Fruit fly (Drosophila melanogaster) whole organism, embryonic: ENCODE results near the gene ECSIT.

Experiments
- Atf6 ChIP-seq: fragments of 200-800 bp; sonication (Bioruptor generic); IDR thresholded peaks from 2 replicates; pipeline ENCODE4 v1.3.6; 2022; ENCODE audit warnings: missing biosample characterization, missing genetic modification characterization
- Awh ChIP-seq: fragments of 200-800 bp; sonication (Bioruptor generic); IDR thresholded peaks from 2 replicates; pipeline ENCODE4, ENCODE4 v1.3.6; 2022; ENCODE audit warnings: missing biosample characterization, missing genetic modification characterization
- CG11456 ChIP-seq: fragments of 200-800 bp; sonication (Bioruptor generic); IDR thresholded peaks from 3 replicates; pipeline ENCODE4 v1.3.6; 2022; ENCODE audit warnings: missing biosample characterization, missing genetic modification characterization
- CG15269 ChIP-seq: fragments of 200-800 bp; sonication (Bioruptor generic); optimal IDR thresholded peaks from 2 replicates; lab custom pipeline; 2018; ENCODE audit warnings: missing biosample characterization, mild to moderate bottlenecking, missing genetic modification characterization, moderate library complexity
- CG32767 ChIP-seq: fragments of 200-800 bp; sonication (Bioruptor generic); IDR thresholded peaks from 2 replicates; pipeline ENCODE4 v1.3.6; 2022; ENCODE audit warnings: missing biosample characterization, missing genetic modification characterization
- CG34422 ChIP-seq: fragments of 200-800 bp; sonication (Bioruptor generic); IDR thresholded peaks from 3 replicates; pipeline ENCODE4 v1.3.6; 2022; ENCODE audit warnings: missing biosample characterization, missing genetic modification characterization
- CG4707 ChIP-seq: fragments of 200-800 bp; sonication (Bioruptor generic); optimal IDR thresholded peaks from 2 replicates; lab custom pipeline; 2018; ENCODE audit warnings: missing biosample characterization, mild to moderate bottlenecking, missing genetic modification characterization, moderate library complexity
- CG5245 ChIP-seq: fragments of 200-800 bp; sonication (Bioruptor generic); optimal IDR thresholded peaks from 3 replicates; lab custom pipeline; 2016; ENCODE audit warnings: missing biosample characterization, missing genetic modification characterization
- CG6175 ChIP-seq: fragments of 200-800 bp; sonication (Bioruptor generic); IDR thresholded peaks from 3 replicates; pipeline ENCODE4 v1.3.6; 2022; ENCODE audit warnings: missing biosample characterization, missing genetic modification characterization
- CG6854 ChIP-seq: fragments of 200-800 bp; sonication (Bioruptor generic); optimal IDR thresholded peaks from 3 replicates; lab custom pipeline; 2017; ENCODE audit warnings: missing biosample characterization, mild to moderate bottlenecking, missing genetic modification characterization
- CG7357 ChIP-seq: fragments of 200-800 bp; sonication (Bioruptor generic); IDR thresholded peaks from 3 replicates; pipeline ENCODE4 v1.3.6; 2022; ENCODE audit warnings: missing biosample characterization, missing genetic modification characterization
- CG9437 ChIP-seq: fragments of 200-800 bp; sonication (Bioruptor generic); optimal IDR thresholded peaks from 2 replicates; lab custom pipeline; 2018; ENCODE audit warnings: missing biosample characterization, mild to moderate bottlenecking, missing genetic modification characterization
- CG9727 ChIP-seq: fragments of 200-800 bp; sonication (Bioruptor generic); optimal IDR thresholded peaks from 3 replicates; lab custom pipeline; 2017; ENCODE audit warnings: missing biosample characterization, mild to moderate bottlenecking, missing genetic modification characterization
- CG9817 ChIP-seq: fragments of 200-800 bp; sonication (Bioruptor generic); optimal IDR thresholded peaks from 2 replicates; lab custom pipeline; 2018; ENCODE audit warnings: missing biosample characterization, mild to moderate bottlenecking, missing genetic modification characterization, moderate library complexity
- CkIIα-i1 ChIP-seq: fragments of 200-800 bp; sonication (Bioruptor generic); IDR thresholded peaks from 2 replicates; pipeline ENCODE4 v1.3.6; 2022; ENCODE audit warnings: missing biosample characterization, missing genetic modification characterization
- Dbx ChIP-seq: fragments of 200-800 bp; sonication (Bioruptor generic); IDR thresholded peaks from 3 replicates; pipeline ENCODE4 v1.3.6; 2022; ENCODE audit warnings: missing biosample characterization, missing genetic modification characterization
- Deaf1 ChIP-seq: fragments of 200-800 bp; optimal IDR thresholded peaks from 3 replicates; lab custom pipeline; 2019; ENCODE audit warnings: missing biosample characterization, mild to moderate bottlenecking, missing genetic modification characterization, moderate library complexity
- Fer1 ChIP-seq: fragments of 200-800 bp; sonication (Bioruptor generic); optimal IDR thresholded peaks from 2 replicates; lab custom pipeline; 2017; ENCODE audit warnings: missing biosample characterization, mild to moderate bottlenecking, missing genetic modification characterization
- Gug ChIP-seq: fragments of 200-800 bp; sonication (Bioruptor generic); IDR thresholded peaks from 4 replicates; pipeline ENCODE4 v1.3.6; 2022; ENCODE audit warnings: missing biosample characterization, missing genetic modification characterization
- H2.0 ChIP-seq: fragments of 200-800 bp; sonication (Bioruptor generic); IDR thresholded peaks from 2 replicates; pipeline ENCODE4 v1.3.6; 2022; ENCODE audit warnings: missing biosample characterization, missing genetic modification characterization
- Hmx ChIP-seq: fragments of 200-800 bp; sonication (Bioruptor generic); optimal IDR thresholded peaks from 2 replicates; lab custom pipeline; 2016; ENCODE audit warnings: missing biosample characterization, missing genetic modification characterization
- Lpt ChIP-seq: fragments of >200 bp; optimal IDR thresholded peaks from 2 replicates; lab custom pipeline; 2018; ENCODE audit warnings: missing biosample characterization, missing genetic modification characterization
- Med ChIP-seq: fragments of 200-800 bp; sonication (Bioruptor generic); peaks from one replicate; lab custom pipeline; 2016; ENCODE audit warnings: missing biosample characterization, missing genetic modification characterization, mild to moderate bottlenecking, inconsistent platforms, moderate library complexity
- Meics ChIP-seq: fragments of 200-800 bp; sonication (Bioruptor generic); optimal IDR thresholded peaks from 2 replicates; lab custom pipeline; 2017; ENCODE audit warnings: missing biosample characterization, mild to moderate bottlenecking, missing genetic modification characterization
- Pdp1 ChIP-seq, 2 experiments: fragments of 200-800 bp; sonication (Bioruptor generic); optimal IDR thresholded peaks; 3 replicates each; lab custom pipeline; 2016; ENCODE audit warnings: missing biosample characterization in 2 of 2, missing genetic modification characterization in 2 of 2, mild to moderate bottlenecking in 1 of 2, moderate library complexity in 1 of 2
- Spps ChIP-seq: fragments of 200-800 bp; sonication (Bioruptor generic); optimal IDR thresholded peaks from 2 replicates; lab custom pipeline; 2018; ENCODE audit warnings: missing biosample characterization, mild to moderate bottlenecking, missing genetic modification characterization
- Sry-β ChIP-seq: fragments of 200-800 bp; sonication (Bioruptor generic); optimal IDR thresholded peaks from 2 replicates; lab custom pipeline; 2018; ENCODE audit warnings: missing biosample characterization, mild to moderate bottlenecking, missing genetic modification characterization, moderate library complexity
- Taf1 ChIP-seq: fragments of 200-800 bp; sonication (Bioruptor generic); IDR thresholded peaks from 2 replicates; pipeline ENCODE4 v1.3.6; 2022; ENCODE audit warnings: missing biosample characterization, missing genetic modification characterization
- Usf ChIP-seq: fragments of 200-800 bp; sonication (Bioruptor generic); optimal IDR thresholded peaks from 2 replicates; lab custom pipeline; 2017; ENCODE audit warnings: missing genotype, missing biosample characterization, missing genetic modification characterization
- abd-A ChIP-seq: fragments of 200-800 bp; sonication (Bioruptor generic); optimal IDR thresholded peaks from 3 replicates; lab custom pipeline; 2019; ENCODE audit warnings: missing biosample characterization, mild to moderate bottlenecking, missing genetic modification characterization, moderate library complexity
- ase ChIP-seq: fragments of 200-800 bp; sonication (Bioruptor generic); IDR thresholded peaks from 3 replicates; pipeline ENCODE4 v1.3.6; 2022; ENCODE audit warnings: missing biosample characterization, missing genetic modification characterization
- bowl ChIP-seq: fragments of 200-800 bp; sonication (Bioruptor generic); IDR thresholded peaks from 2 replicates; pipeline ENCODE4 v1.3.6; 2022; ENCODE audit warnings: missing biosample characterization, missing genetic modification characterization
- croc ChIP-seq: fragments of 200-800 bp; sonication (Bioruptor generic); conservative IDR thresholded peaks from 3 replicates; pipeline ENCODE4 v1.3.6; 2022; ENCODE audit warnings: missing biosample characterization, missing genetic modification characterization
- dmrt99B ChIP-seq: fragments of 200-800 bp; sonication (Bioruptor generic); optimal IDR thresholded peaks from 2 replicates; lab custom pipeline; 2018; ENCODE audit warnings: missing biosample characterization, mild to moderate bottlenecking, missing genetic modification characterization, moderate library complexity
- dpn ChIP-seq, 2 experiments: fragments of 200-800 bp; sonication (Bioruptor generic); optimal IDR thresholded peaks; 3 replicates each; lab custom pipeline; 2016; ENCODE audit warnings: missing biosample characterization in 2 of 2, missing genetic modification characterization in 2 of 2
- grau ChIP-seq: fragments of 200-800 bp; optimal IDR thresholded peaks from 3 replicates; lab custom pipeline; 2019; ENCODE audit warnings: missing biosample characterization, mild to moderate bottlenecking, missing genetic modification characterization, moderate library complexity
- gro ChIP-seq: fragments of 200-800 bp; sonication (Bioruptor generic); optimal IDR thresholded peaks from 2 replicates; lab custom pipeline; 2016; ENCODE audit warnings: missing biosample characterization, missing genetic modification characterization
- inv ChIP-seq: fragments of 200-800 bp; sonication (Bioruptor generic); IDR thresholded peaks from 2 replicates; pipeline ENCODE4 v1.3.6; 2022; ENCODE audit warnings: missing biosample characterization, missing genetic modification characterization; ENCODE audit not compliant: partially characterized antibody
- kah ChIP-seq: fragments of 200-800 bp; sonication (Bioruptor generic); optimal IDR thresholded peaks from 2 replicates; lab custom pipeline; 2018; ENCODE audit warnings: missing biosample characterization, mild to moderate bottlenecking, missing genetic modification characterization
- lilli ChIP-seq: fragments of 200-800 bp; sonication (Bioruptor generic); optimal IDR thresholded peaks from 3 replicates; lab custom pipeline; 2016; ENCODE audit warnings: missing biosample characterization, missing genetic modification characterization
- org-1 ChIP-seq: fragments of 200-800 bp; sonication (Bioruptor generic); optimal IDR thresholded peaks from 2 replicates; lab custom pipeline; 2017; ENCODE audit warnings: missing biosample characterization, missing genetic modification characterization
- pho ChIP-seq: fragments of 200-800 bp; sonication (Bioruptor generic); optimal IDR thresholded peaks from 2 replicates; lab custom pipeline; 2016; ENCODE audit warnings: missing biosample characterization, missing genetic modification characterization
- psq ChIP-seq: fragments of 200-800 bp; sonication (Bioruptor generic); optimal IDR thresholded peaks from 2 replicates; lab custom pipeline; 2017; ENCODE audit warnings: missing biosample characterization, missing genetic modification characterization
- pum ChIP-seq: fragments of 200-800 bp; sonication (Bioruptor generic); optimal IDR thresholded peaks from 2 replicates; lab custom pipeline; 2016; ENCODE audit warnings: missing biosample characterization, missing genetic modification characterization
- rib ChIP-seq: fragments of 200-800 bp; sonication (Bioruptor generic); IDR thresholded peaks from 2 replicates; pipeline ENCODE4 v1.3.6; 2022; ENCODE audit warnings: missing biosample characterization, missing genetic modification characterization
- schlank ChIP-seq: fragments of 200-800 bp; sonication (Bioruptor generic); optimal IDR thresholded peaks from 2 replicates; lab custom pipeline; 2018; ENCODE audit warnings: missing biosample characterization, mild to moderate bottlenecking, missing genetic modification characterization
- shn ChIP-seq: fragments of 200-800 bp; sonication (Bioruptor generic); optimal IDR thresholded peaks from 3 replicates; lab custom pipeline; 2016; ENCODE audit warnings: missing biosample characterization, missing genetic modification characterization
- ssp ChIP-seq: fragments of 200-800 bp; sonication (Bioruptor generic); IDR thresholded peaks from 2 replicates; pipeline ENCODE4 v1.3.6; 2022; ENCODE audit warnings: missing biosample characterization, missing genetic modification characterization
- tap ChIP-seq: fragments of 200-800 bp; optimal IDR thresholded peaks from 3 replicates; lab custom pipeline; 2019; ENCODE audit warnings: missing biosample characterization, mild to moderate bottlenecking, missing genetic modification characterization, moderate library complexity
- trem ChIP-seq: fragments of 200-800 bp; optimal IDR thresholded peaks from 3 replicates; lab custom pipeline; 2019; ENCODE audit warnings: missing biosample characterization, mild to moderate bottlenecking, missing genetic modification characterization, moderate library complexity
- zf30C ChIP-seq: fragments of 200-800 bp; sonication (Bioruptor generic); optimal IDR thresholded peaks from 3 replicates; lab custom pipeline; 2018; ENCODE audit warnings: missing biosample characterization, mild to moderate bottlenecking, missing genetic modification characterization

ECSIT gene

DNA sequence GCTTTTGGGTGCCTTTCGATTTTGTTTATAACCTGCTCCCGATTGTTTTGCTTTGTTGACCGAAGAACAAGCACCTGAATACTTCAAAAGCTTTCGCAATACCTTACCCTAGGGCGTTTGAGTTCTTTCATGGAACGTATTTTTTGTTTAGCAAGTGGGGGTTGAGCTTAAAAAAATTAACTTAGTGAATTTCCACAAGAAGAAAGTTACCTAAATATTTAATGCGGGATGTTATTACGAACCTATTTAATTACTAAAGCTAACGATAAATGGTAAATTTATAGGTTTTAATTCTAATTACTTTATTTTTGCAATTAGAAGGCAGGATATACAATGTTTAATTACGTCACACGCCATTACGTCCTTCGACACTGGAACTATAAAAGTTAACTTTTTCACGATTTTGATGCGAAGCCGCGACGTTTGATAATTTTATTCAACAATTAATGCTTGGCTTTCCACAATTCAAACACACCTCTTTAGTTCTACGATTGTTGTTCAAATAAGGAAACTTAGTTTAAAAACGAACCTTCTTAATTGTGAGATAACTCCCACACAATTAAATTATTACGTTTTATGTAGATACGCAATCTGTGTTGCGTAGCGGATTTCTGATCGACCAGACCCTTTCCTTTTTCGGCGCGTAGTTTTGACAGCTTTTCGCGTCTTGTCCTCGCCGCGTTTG is 5.0 kb downstream of the ECSIT start (continued):
- TF ChIP-seq CG5245 (GFP tag; lab: Kevin White, UChicago) = no peak
- TF ChIP-seq zf30C (GFP tag; lab: Kevin White, UChicago) = no peak
- TF ChIP-seq CG15269 (tag; lab: Kevin White, UChicago) = peak; percentile 46
- peak; percentile 77 for TF ChIP-seq Meics (GFP tag; lab: Kevin White, UChicago)
- TF ChIP-seq CG6175 (GFP tag; lab: Robert Waterston, UW) = no peak
- peak; percentile 7 for TF ChIP-seq org-1 (GFP tag; lab: Kevin White, UChicago)
- TF ChIP-seq dpn (GFP tag; optimal IDR thresholded peaks at IDR 0.05; lab: Kevin White, UChicago) = peak; percentile 16 to 47
- TF ChIP-seq trem (tag; lab: Kevin White, UChicago) = no peak
- no peak for TF ChIP-seq abd-A
- TF ChIP-seq Usf (GFP tag; lab: Kevin White, UChicago) = peak; percentile 48
- TF ChIP-seq Taf1 (GFP tag; lab: Robert Waterston, UW) = no peak
- TF ChIP-seq Awh (GFP tag; lab: Robert Waterston, UW) = no peak
- TF ChIP-seq kah (GFP tag; lab: Kevin White, UChicago) = no peak
- no peak for TF ChIP-seq rib
- TF ChIP-seq grau (tag; lab: Kevin White, UChicago) = peak; percentile 38
- no peak for TF ChIP-seq inv (GFP tag; lab: Robert Waterston, UW)
- no peak for TF ChIP-seq Sry-β (GFP tag; lab: Kevin White, UChicago)
- TF ChIP-seq Spps (tag; lab: Kevin White, UChicago) = no peak
- no peak for TF ChIP-seq schlank (tag; lab: Kevin White, UChicago)
- TF ChIP-seq ase = no peak
- TF ChIP-seq dmrt99B = no peak
- TF ChIP-seq CG11456 (GFP tag; lab: Robert Waterston, UW) = peak; percentile 73; the same call in 2 of the 3 replicates
- no peak for TF ChIP-seq tap (tag; lab: Kevin White, UChicago)
- no peak for TF ChIP-seq CkIIα-i1 (GFP tag; lab: Robert Waterston, UW)
- peak; percentile 59 for TF ChIP-seq pho (GFP tag; lab: Kevin White, UChicago)
- peak; percentile 7 for TF ChIP-seq shn (GFP tag; lab: Kevin White, UChicago)
- TF ChIP-seq CG34422 (GFP tag; lab: Robert Waterston, UW) = no peak
- peak; percentile 56 for TF ChIP-seq CG9727 (GFP tag; lab: Kevin White, UChicago)
- no peak for TF ChIP-seq croc
- TF ChIP-seq CG32767 (GFP tag; lab: Robert Waterston, UW) = no peak
- peak; percentile 51 for TF ChIP-seq CG9817 (tag; lab: Kevin White, UChicago)
- TF ChIP-seq bowl (GFP tag; lab: Robert Waterston, UW) = no peak
- TF ChIP-seq Pdp1 (GFP tag; optimal IDR thresholded peaks at IDR 0.05; lab: Kevin White, UChicago) = peak in 1 of 2 experiments; percentile 48
- TF ChIP-seq Fer1 (GFP tag; lab: Kevin White, UChicago) = no peak
- no peak for TF ChIP-seq ssp (GFP tag; lab: Robert Waterston, UW)
- TF ChIP-seq Atf6 (GFP tag; lab: Robert Waterston, UW) = peak; percentile 23; the same call in 1 of the 2 replicates
- TF ChIP-seq Lpt = no peak
- TF ChIP-seq psq (GFP tag; lab: Kevin White, UChicago) = no peak
- peak; percentile 53 for TF ChIP-seq lilli (GFP tag; lab: Kevin White, UChicago)
- TF ChIP-seq Dbx (GFP tag; lab: Robert Waterston, UW) = peak; percentile 28; the same call in 1 of the 3 replicates
- TF ChIP-seq Gug = peak; percentile 56; the same call in 2 of the 4 replicates
- peak; percentile 2 for TF ChIP-seq gro
- no peak for TF ChIP-seq CG4707 (GFP tag; lab: Kevin White, UChicago)
- TF ChIP-seq CG9437 (GFP tag; lab: Kevin White, UChicago) = peak; percentile 89
- TF ChIP-seq CG6854 = peak; percentile 3
- TF ChIP-seq Deaf1 (tag; lab: Kevin White, UChicago) = no peak
- peak; percentile 52 for TF ChIP-seq pum (GFP tag; lab: Kevin White, UChicago)
- TF ChIP-seq H2.0 (GFP tag; lab: Robert Waterston, UW) = no peak
- peak; percentile 67 for TF ChIP-seq Med (GFP tag; lab: Kevin White, UChicago)
- no peak for TF ChIP-seq Hmx
- no peak for TF ChIP-seq CG7357 (GFP tag; lab: Robert Waterston, UW)
